Worm (Caenorhabditis elegans): ENCODE measurements around the gene set-6.
A peak's percentile ranks its signal among the peaks of the same experiment; 100 is the strongest.

The set-6 gene

ce11 chrX:12021446-12021845 lies 47.0 kb upstream of the set-6 start:
- peak; percentile 67 for TF ChIP-seq fkh-10 (GFP tag; optimal IDR thresholded peaks at IDR 0.05)
- no peak for TF ChIP-seq ceh-88 (GFP tag; IDR thresholded peaks at IDR 0.05)
- no peak for TF ChIP-seq ceh-8 (GFP tag; optimal IDR thresholded peaks at IDR 0.05)
- TF ChIP-seq rnt-1 (tag; optimal IDR thresholded peaks at IDR 0.05): no peak
- TF ChIP-seq nhr-12 (tag; optimal IDR thresholded peaks at IDR 0.05): no peak
- peak; percentile 58 for TF ChIP-seq lin-14 (GFP tag; optimal IDR thresholded peaks at IDR 0.05)
- TF ChIP-seq lsy-2 (tag; optimal IDR thresholded peaks at IDR 0.05): peak in 1 of 2 experiments; percentile 3
- no peak for TF ChIP-seq nhr-20 (tag; optimal IDR thresholded peaks at IDR 0.05)
- TF ChIP-seq hlh-4 (tag; optimal IDR thresholded peaks at IDR 0.05): no peak
- TF ChIP-seq efl-1 (optimal IDR thresholded peaks at IDR 0.05): no peak
- peak in 1 of 2 experiments; percentile 76 for TF ChIP-seq efl-1 (GFP tag; optimal IDR thresholded peaks at IDR 0.05 in 1 of 2)
- TF ChIP-seq mab-9 (GFP tag; IDR thresholded peaks at IDR 0.05): no peak

ce11 chrX:12017908-12018479 lies 43.5 kb upstream of the set-6 start, which contains the start of the genes nmat-1 and ucr-2.1:
nmat-1 (minus strand) TSS chrX:12018043.
ucr-2.1 (plus strand) TSS chrX:12018429.
- TF ChIP-seq tlp-1 (tag; optimal IDR thresholded peaks at IDR 0.05): no peak
- no peak for TF ChIP-seq aly-2 (tag; optimal IDR thresholded peaks at IDR 0.05)
- peak; percentile 35 for TF ChIP-seq nhr-237 (tag; optimal IDR thresholded peaks at IDR 0.05)
- TF ChIP-seq unc-62 (GFP tag; optimal IDR thresholded peaks at IDR 0.05): no peak
- TF ChIP-seq irx-1 (tag; optimal IDR thresholded peaks at IDR 0.05): peak; percentile 57
- no peak for TF ChIP-seq zip-4 (GFP tag; optimal IDR thresholded peaks at IDR 0.05)
- no peak for TF ChIP-seq lin-39 (tag; optimal IDR thresholded peaks at IDR 0.05)
- no peak for TF ChIP-seq nhr-76 (tag; optimal IDR thresholded peaks at IDR 0.05)
- TF ChIP-seq efl-1 (optimal IDR thresholded peaks at IDR 0.05): peak; percentile 54 to 58
- peak in 1 of 2 experiments; percentile 45 for TF ChIP-seq efl-1 (GFP tag; optimal IDR thresholded peaks at IDR 0.05 in 1 of 2)
- peak; percentile 19 for TF ChIP-seq fos-1 (tag; optimal IDR thresholded peaks at IDR 0.05)
- TF ChIP-seq elt-2 (tag; optimal IDR thresholded peaks at IDR 0.05): peak; percentile 81
- no peak for TF ChIP-seq ces-1 (GFP tag; optimal IDR thresholded peaks at IDR 0.05)
- TF ChIP-seq hlh-17 (GFP tag; optimal IDR thresholded peaks at IDR 0.05; ENCODE audit: borderline replicate concordance): no peak
- TF ChIP-seq lsy-2 (tag; optimal IDR thresholded peaks at IDR 0.05): peak; percentile 56 to 77
- no peak for TF ChIP-seq nhr-28 (tag; optimal IDR thresholded peaks at IDR 0.05)
- peak; percentile 89 for TF ChIP-seq nhr-90 (tag; optimal IDR thresholded peaks at IDR 0.05; ENCODE audit: poor library complexity)
- TF ChIP-seq nhr-19 (GFP tag; conservative IDR thresholded peaks at IDR 0.05): peak; percentile 79
- TF ChIP-seq pag-3 (tag; optimal IDR thresholded peaks at IDR 0.05; ENCODE audit: borderline replicate concordance, insufficient read depth): no peak
- TF ChIP-seq hlh-4 (tag; optimal IDR thresholded peaks at IDR 0.05): no peak
- TF ChIP-seq isw-1 (GFP tag; IDR thresholded peaks at IDR 0.05): peak; percentile 12; the same call in 1 of the 2 replicates
- no peak for TF ChIP-seq pax-3 (tag; optimal IDR thresholded peaks at IDR 0.05)
- peak; percentile 90 for TF ChIP-seq nhr-71 (tag; optimal IDR thresholded peaks at IDR 0.05)
- peak; percentile 64 for TF ChIP-seq dsc-1 (tag; optimal IDR thresholded peaks at IDR 0.05)
- peak; percentile 74 for TF ChIP-seq skn-1 (tag; optimal IDR thresholded peaks at IDR 0.05)
- TF ChIP-seq nhr-77 (tag; optimal IDR thresholded peaks at IDR 0.05): peak; percentile 62
- TF ChIP-seq alr-1 (tag; optimal IDR thresholded peaks at IDR 0.05; ENCODE audit: borderline replicate concordance): no peak
- TF ChIP-seq jun-1 (tag; optimal IDR thresholded peaks at IDR 0.05): peak; percentile 54
- TF ChIP-seq F16B12.6 (tag; optimal IDR thresholded peaks at IDR 0.05): peak; percentile 19
- TF ChIP-seq mab-9 (GFP tag; IDR thresholded peaks at IDR 0.05): no peak
- TF ChIP-seq ceh-88 (GFP tag; IDR thresholded peaks at IDR 0.05): no peak
- TF ChIP-seq unc-86 (tag; optimal IDR thresholded peaks at IDR 0.05): peak; percentile 51
- TF ChIP-seq C16A3.4 (tag; optimal IDR thresholded peaks at IDR 0.05): peak; percentile 89
- peak; percentile 80 for TF ChIP-seq swsn-7 (tag; optimal IDR thresholded peaks at IDR 0.05)
- no peak for TF ChIP-seq ama-1 (optimal IDR thresholded peaks at IDR 0.05)
- TF ChIP-seq mep-1 (tag; optimal IDR thresholded peaks at IDR 0.05): peak; percentile 88
- TF ChIP-seq ceh-63 (GFP tag; optimal IDR thresholded peaks at IDR 0.05): no peak
- no peak for TF ChIP-seq ceh-90 (tag; optimal IDR thresholded peaks at IDR 0.05)
- no peak for TF ChIP-seq fkh-10 (GFP tag; optimal IDR thresholded peaks at IDR 0.05)
- peak; percentile 76 for TF ChIP-seq blmp-1 (tag; optimal IDR thresholded peaks at IDR 0.05)
- no peak for TF ChIP-seq fkh-4 (tag; optimal IDR thresholded peaks at IDR 0.05; ENCODE audit: borderline replicate concordance)
- no peak for TF ChIP-seq sox-4 (tag; optimal IDR thresholded peaks at IDR 0.05)
- no peak for TF ChIP-seq nhr-84 (tag; optimal IDR thresholded peaks at IDR 0.05)
- peak; percentile 87 for TF ChIP-seq xbp-1 (tag; optimal IDR thresholded peaks at IDR 0.05)
- no peak for TF ChIP-seq mef-2 (tag; optimal IDR thresholded peaks at IDR 0.05)
- TF ChIP-seq C04F5.9 (tag; optimal IDR thresholded peaks at IDR 0.05): peak; percentile 39

Measured in whole organism, L1 larva.